Worm (Caenorhabditis elegans) whole organism, L1 larva: ENCODE measurements around the gene F08B12.11.

Source experiments
- C34B4.2 ChIP-seq: sonication (generic microtip); optimal IDR thresholded peaks from 2 replicates; lab custom pipeline; 2017; ENCODE audit warnings: mild to moderate bottlenecking, missing genetic modification characterization, missing compliant biosample characterization
- Y116A8C.19 ChIP-seq: sonication (generic microtip); optimal IDR thresholded peaks from 2 replicates; lab custom pipeline; 2016; ENCODE audit warnings: missing compliant biosample characterization, missing genetic modification characterization, borderline replicate concordance
- aha-1 ChIP-seq: fragments of 150-350 bp; optimal IDR thresholded peaks from 2 replicates; lab custom pipeline; 2014; ENCODE audit warnings: missing biosample characterization, missing genetic modification characterization
- alr-1 ChIP-seq: fragments of 200-800 bp; sonication (Bioruptor generic); optimal IDR thresholded peaks from 2 replicates; lab custom pipeline; 2018; ENCODE audit warnings: borderline replicate concordance, mild to moderate bottlenecking, missing genetic modification characterization, missing compliant biosample characterization
- blmp-1 ChIP-seq: fragments of 150-350 bp; optimal IDR thresholded peaks from 2 replicates; lab custom pipeline; 2014; ENCODE audit warnings: missing biosample characterization, missing genetic modification characterization
- dpl-1 ChIP-seq, 3 experiments: fragments of 150-350 bp in 2 of 3; sonication (generic microtip) in 1 of 3; optimal IDR thresholded peaks; 2 replicates each; lab custom pipeline; 2014 to 2017; ENCODE audit warnings: missing biosample characterization in 3 of 3, missing genetic modification characterization in 3 of 3, missing genetic modification reagents in 3 of 3
- efl-3 ChIP-seq: fragments of 200-800 bp; sonication (Bioruptor generic); optimal IDR thresholded peaks from 2 replicates; lab custom pipeline; 2018; ENCODE audit warnings: mild to moderate bottlenecking, missing genetic modification characterization, missing compliant biosample characterization
- elt-2 ChIP-seq: sonication (generic microtip); optimal IDR thresholded peaks from 2 replicates; lab custom pipeline; 2016; ENCODE audit warnings: missing genetic modification characterization, mild to moderate bottlenecking, inconsistent platforms, missing compliant biosample characterization, missing genetic modification reagents
- fkh-10 ChIP-seq: sonication (generic microtip); optimal IDR thresholded peaks from 2 replicates; lab custom pipeline; 2017; ENCODE audit warnings: missing biosample characterization, missing genetic modification reagents, missing genetic modification characterization
- fkh-4 ChIP-seq: sonication (generic microtip); optimal IDR thresholded peaks from 2 replicates; lab custom pipeline; 2016; ENCODE audit warnings: missing compliant biosample characterization, missing genetic modification characterization, borderline replicate concordance
- fkh-8 ChIP-seq: sonication (generic microtip); optimal IDR thresholded peaks from 2 replicates; lab custom pipeline; 2016; ENCODE audit warnings: mild to moderate bottlenecking, missing genetic modification characterization, missing compliant biosample characterization
- grh-1 ChIP-seq: fragments of 200-800 bp; sonication (Bioruptor generic); IDR thresholded peaks from 2 replicates; pipeline ENCODE4 v1.3.6; 2022; ENCODE audit warnings: missing genetic modification reagents, missing genetic modification characterization, missing compliant biosample characterization
- lin-13 ChIP-seq: fragments of 150-350 bp; optimal IDR thresholded peaks from 2 replicates; lab custom pipeline; 2014; ENCODE audit warnings: missing biosample characterization, missing genetic modification reagents, missing genetic modification characterization
- lin-14 ChIP-seq: fragments of 200-800 bp; sonication (Bioruptor generic); optimal IDR thresholded peaks from 2 replicates; lab custom pipeline; 2018; ENCODE audit warnings: mild to moderate bottlenecking, missing genetic modification characterization, moderate library complexity, missing compliant biosample characterization
- lir-3 ChIP-seq: sonication (generic microtip); optimal IDR thresholded peaks from 2 replicates; lab custom pipeline; 2016; ENCODE audit warnings: mild to moderate bottlenecking, missing genetic modification characterization, moderate library complexity, missing compliant biosample characterization; ENCODE audit not compliant: poor library complexity
- lsy-2 ChIP-seq, 2 experiments: fragments of 150-350 bp; optimal IDR thresholded peaks; 2 replicates each; lab custom pipeline; 2014; ENCODE audit warnings: missing biosample characterization in 2 of 2, missing genetic modification characterization in 2 of 2
- mef-2 ChIP-seq: fragments of 150-350 bp; optimal IDR thresholded peaks from 2 replicates; lab custom pipeline; 2014; ENCODE audit warnings: missing biosample characterization, missing genetic modification characterization
- mep-1 ChIP-seq: fragments of 150-350 bp; optimal IDR thresholded peaks from 2 replicates; lab custom pipeline; 2014; ENCODE audit warnings: missing biosample characterization, missing genetic modification characterization
- nhr-19 ChIP-seq: fragments of 200-800 bp; sonication (Bioruptor generic); conservative IDR thresholded peaks from 2 replicates; pipeline ENCODE4 v1.3.6; 2022; ENCODE audit warnings: missing genetic modification characterization, missing compliant biosample characterization
- nhr-47 ChIP-seq: sonication (generic microtip); optimal IDR thresholded peaks from 2 replicates; lab custom pipeline; 2016; ENCODE audit warnings: mild to moderate bottlenecking, missing genetic modification characterization, moderate library complexity, missing compliant biosample characterization
- nhr-71 ChIP-seq: sonication (generic microtip); optimal IDR thresholded peaks from 2 replicates; lab custom pipeline; 2016; ENCODE audit warnings: mild to moderate bottlenecking, missing genetic modification characterization, moderate library complexity, missing compliant biosample characterization
- nhr-77 ChIP-seq: fragments of 150-350 bp; optimal IDR thresholded peaks from 2 replicates; lab custom pipeline; 2014; ENCODE audit warnings: missing biosample characterization, missing genetic modification characterization
- nhr-84 ChIP-seq: sonication (generic microtip); optimal IDR thresholded peaks from 2 replicates; lab custom pipeline; 2017; ENCODE audit warnings: missing biosample characterization, missing genetic modification characterization
- nhr-85 ChIP-seq: sonication (generic microtip); peaks from one replicate; lab custom pipeline; 2016; ENCODE audit warnings: missing genetic modification characterization, inconsistent platforms, missing compliant biosample characterization
- pax-3 ChIP-seq: fragments of 200-800 bp; sonication (Bioruptor generic); optimal IDR thresholded peaks from 2 replicates; lab custom pipeline; 2018; ENCODE audit warnings: mild to moderate bottlenecking, missing genetic modification characterization, moderate library complexity, missing compliant biosample characterization
- pqm-1 ChIP-seq: sonication (generic microtip); optimal IDR thresholded peaks from 3 replicates; lab custom pipeline; 2017; ENCODE audit warnings: missing biosample characterization, missing genetic modification characterization
- snpc-4 ChIP-seq: fragments of 150-350 bp; optimal IDR thresholded peaks from 2 replicates; lab custom pipeline; 2014; ENCODE audit warnings: missing biosample characterization, missing genetic modification characterization
- swsn-7 ChIP-seq: sonication (generic microtip); optimal IDR thresholded peaks from 2 replicates; lab custom pipeline; 2016; ENCODE audit warnings: missing genetic modification characterization, missing compliant biosample characterization
- tbx-2 ChIP-seq: sonication (generic microtip); optimal IDR thresholded peaks from 2 replicates; lab custom pipeline; 2016; ENCODE audit warnings: missing genetic modification characterization, missing compliant biosample characterization
- tlp-1 ChIP-seq: fragments of 150-350 bp; optimal IDR thresholded peaks from 2 replicates; lab custom pipeline; 2014; ENCODE audit warnings: missing biosample characterization, missing genetic modification characterization
- vab-15 ChIP-seq: sonication (generic microtip); optimal IDR thresholded peaks from 2 replicates; lab custom pipeline; 2017; ENCODE audit warnings: missing genotype, mild to moderate bottlenecking, missing genetic modification characterization, missing compliant biosample characterization
- ztf-11 ChIP-seq, 2 experiments: sonication (generic microtip); optimal IDR thresholded peaks; 2 replicates each; lab custom pipeline; 2016 to 2017; ENCODE audit warnings: missing genetic modification characterization in 2 of 2, missing biosample characterization in 1 of 2, missing compliant biosample characterization in 1 of 2

The F08B12.11 gene

DNA sequence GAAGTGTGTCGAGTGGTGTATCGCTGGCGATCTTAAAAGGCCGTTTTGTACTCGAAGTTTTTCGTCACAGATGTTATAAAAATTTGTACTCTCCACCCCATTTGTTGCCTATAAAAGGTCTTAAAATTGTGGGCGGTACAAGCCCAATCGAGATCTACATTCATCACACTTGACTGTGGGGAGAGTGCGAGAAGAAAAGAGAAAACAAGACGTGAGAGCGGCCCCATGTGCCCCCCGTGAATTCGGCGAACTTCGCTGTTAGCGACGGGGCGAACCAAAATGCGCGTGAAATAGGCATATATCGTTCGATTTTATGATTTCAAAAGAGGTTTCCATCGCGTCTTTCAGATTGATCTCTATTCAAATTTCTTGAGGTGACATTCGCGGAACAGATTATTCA, 35.1 kb downstream of the F08B12.11 start, which contains the start of gene F46C3.6:
Gene F46C3.6, minus strand, starts transcription at position 87 of the 400 bp plus-strand sequence.
- no peak for TF ChIP-seq C34B4.2 (tag; lab: Kevin White, UChicago)
- TF ChIP-seq alr-1, result no peak
- TF ChIP-seq blmp-1 (tag; lab: Kevin White, UChicago), result peak; percentile 42
- TF ChIP-seq lir-3 (tag; lab: Kevin White, UChicago), result no peak
- TF ChIP-seq lin-14 (GFP tag; lab: Kevin White, UChicago), result peak; percentile 11
- TF ChIP-seq nhr-85 (tag; lab: Kevin White, UChicago), result peak; percentile 87

ce11 chrX:11426647-11427046, 41.8 kb downstream of the F08B12.11 start:
- TF ChIP-seq elt-2 (tag; lab: Kevin White, UChicago) (peak; percentile 59), aha-1 (tag; lab: Kevin White, UChicago) (no peak), nhr-47 (tag; lab: Kevin White, UChicago) (no peak)

- TF ChIP-seq pax-3 (tag; lab: Kevin White, UChicago), result no peak
- no peak for TF ChIP-seq nhr-84 (tag; lab: Kevin White, UChicago)
- TF ChIP-seq pqm-1 (tag; lab: Kevin White, UChicago), result no peak
- TF ChIP-seq nhr-77 (tag; lab: Kevin White, UChicago), result no peak
- no peak for TF ChIP-seq Y116A8C.19 (tag; lab: Kevin White, UChicago)
- no peak for TF ChIP-seq mep-1 (tag; lab: Kevin White, UChicago)
- TF ChIP-seq nhr-19 (GFP tag; lab: Robert Waterston, UW), result no peak
- no peak for TF ChIP-seq fkh-10 (GFP tag; lab: Kevin White, UChicago)
- TF ChIP-seq vab-15 (tag; lab: Kevin White, UChicago), result no peak
- no peak for TF ChIP-seq tlp-1
- no peak for TF ChIP-seq fkh-8 (tag; lab: Kevin White, UChicago)
- TF ChIP-seq swsn-7, result no peak
- no peak for TF ChIP-seq ztf-11 (tag; optimal IDR thresholded peaks at IDR 0.05; lab: Kevin White, UChicago)
- no peak for TF ChIP-seq tbx-2 (tag; lab: Kevin White, UChicago)
- TF ChIP-seq nhr-71, result no peak
- no peak for TF ChIP-seq lin-13 (GFP tag; lab: Kevin White, UChicago)
- TF ChIP-seq snpc-4 (tag; lab: Kevin White, UChicago), result no peak
- TF ChIP-seq mef-2, result no peak
- TF ChIP-seq dpl-1 (GFP tag; optimal IDR thresholded peaks at IDR 0.05; lab: Kevin White, UChicago), result no peak
Measured at ce11 chrX:11427550-11427949, 42.7 kb downstream of the F08B12.11 start.

DNA sequence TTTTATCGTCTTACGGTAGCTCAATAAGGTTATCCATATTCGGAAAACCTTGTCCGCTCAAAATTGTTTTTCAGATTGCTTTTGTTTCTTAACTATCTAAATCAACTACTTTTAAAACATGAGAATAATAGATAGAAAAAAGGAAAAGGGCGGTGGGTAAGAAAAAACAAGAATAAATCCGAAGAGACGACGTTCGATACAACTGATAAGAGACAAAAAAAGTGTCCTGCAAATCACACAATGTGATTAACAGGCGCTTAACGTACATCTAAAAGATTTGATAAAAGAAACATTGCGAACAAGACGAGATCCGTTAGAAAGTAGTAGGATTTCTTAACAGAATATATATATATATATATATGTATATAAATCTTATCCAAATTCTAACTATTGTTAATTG, 48.6 kb downstream of the F08B12.11 start, which contains the start of gene hum-4:
Gene hum-4, minus strand, starts transcription at position 101 of the 400 bp plus-strand sequence.
- TF ChIP-seq lsy-2 (tag; optimal IDR thresholded peaks at IDR 0.05; lab: Kevin White, UChicago) (no peak), blmp-1 (tag; lab: Kevin White, UChicago) (peak; percentile 10), grh-1 (GFP tag; lab: Robert Waterston, UW) (no peak), fkh-4 (tag; lab: Kevin White, UChicago) (no peak), efl-3 (GFP tag; lab: Kevin White, UChicago) (no peak)
